Fruit fly (Drosophila melanogaster) whole organism, embryonic: Measurements from ENCODE around the gene CG6425.

ENCODE experiments used
- CG1024 ChIP-seq: fragments of 200-800 bp; sonication (Bioruptor generic); IDR thresholded peaks from 2 replicates; pipeline ENCODE4 v1.3.6; 2022; ENCODE audit warnings: missing biosample characterization, missing genetic modification characterization
- CG12104 ChIP-seq: fragments of 200-800 bp; sonication (Bioruptor generic); optimal IDR thresholded peaks from 3 replicates; lab custom pipeline; 2016; ENCODE audit warnings: missing biosample characterization, missing genetic modification characterization
- CG6254 ChIP-seq: fragments of 200-800 bp; sonication (Bioruptor generic); optimal IDR thresholded peaks from 3 replicates; lab custom pipeline; 2017; ENCODE audit warnings: mild to moderate bottlenecking, missing biosample characterization, missing genetic modification reagents, missing genetic modification characterization
- Camta ChIP-seq: fragments of 200-800 bp; sonication (Bioruptor generic); optimal IDR thresholded peaks from 2 replicates; lab custom pipeline; 2016; ENCODE audit warnings: missing biosample characterization, missing genetic modification characterization
- Dfd ChIP-seq, 2 experiments: fragments of >200 bp; optimal IDR thresholded peaks; 2 replicates each; lab custom pipeline; 2017; ENCODE audit warnings: missing biosample characterization in 2 of 2, missing genetic modification characterization in 2 of 2
- Fer1 ChIP-seq: fragments of 200-800 bp; sonication (Bioruptor generic); optimal IDR thresholded peaks from 2 replicates; lab custom pipeline; 2017; ENCODE audit warnings: missing biosample characterization, mild to moderate bottlenecking, missing genetic modification characterization
- Ravus ChIP-seq: fragments of 200-800 bp; sonication (Bioruptor generic); IDR thresholded peaks from 2 replicates; pipeline ENCODE4 v1.3.6; 2022; ENCODE audit warnings: missing biosample characterization, missing genetic modification characterization
- Sry-β ChIP-seq: fragments of 200-800 bp; sonication (Bioruptor generic); optimal IDR thresholded peaks from 2 replicates; lab custom pipeline; 2018; ENCODE audit warnings: missing biosample characterization, mild to moderate bottlenecking, missing genetic modification characterization, moderate library complexity
- grau ChIP-seq: fragments of 200-800 bp; optimal IDR thresholded peaks from 3 replicates; lab custom pipeline; 2019; ENCODE audit warnings: missing biosample characterization, mild to moderate bottlenecking, missing genetic modification characterization, moderate library complexity
- peb ChIP-seq: fragments of 200-800 bp; sonication (Bioruptor generic); IDR thresholded peaks from 2 replicates; pipeline ENCODE4 v1.3.6; 2022; ENCODE audit warnings: missing biosample characterization, missing genetic modification characterization
- yki ChIP-seq: fragments of >200 bp; optimal IDR thresholded peaks from 3 replicates; lab custom pipeline; 2018

- TF ChIP-seq Ravus = no peak
- TF ChIP-seq CG1024 (GFP tag; lab: Robert Waterston, UW) = no peak
- TF ChIP-seq Dfd (GFP tag; optimal IDR thresholded peaks at IDR 0.05; lab: Kevin White, UChicago) = no peak
- TF ChIP-seq grau (tag; lab: Kevin White, UChicago) = no peak
- TF ChIP-seq Fer1 (GFP tag; lab: Kevin White, UChicago) = peak; percentile 11
- TF ChIP-seq CG6254 (GFP tag; lab: Kevin White, UChicago) = no peak
- TF ChIP-seq Camta = no peak
- TF ChIP-seq CG12104 (GFP tag; lab: Kevin White, UChicago) = no peak
- no peak for TF ChIP-seq peb
- TF ChIP-seq yki (lab: Kevin White, UChicago) = no peak
- no peak for TF ChIP-seq Sry-β (GFP tag; lab: Kevin White, UChicago)
Measured at dm6 chr3R:26690197-26690596, 27.0 kb downstream of the CG6425 start.
